Worm (Caenorhabditis elegans) whole organism, L1 larva: ENCODE results near the gene clec-233.

Experiments used
- C16A3.4 ChIP-seq: fragments of 150-350 bp; optimal IDR thresholded peaks from 2 replicates; lab custom pipeline; 2014; ENCODE audit warnings: missing biosample characterization, missing genetic modification characterization
- aly-2 ChIP-seq: fragments of 150-350 bp; optimal IDR thresholded peaks from 2 replicates; lab custom pipeline; 2014; ENCODE audit warnings: missing biosample characterization, missing genetic modification characterization
- ama-1 ChIP-seq: fragments of 150-350 bp; optimal IDR thresholded peaks from 2 replicates; lab custom pipeline; 2014
- blmp-1 ChIP-seq: fragments of 150-350 bp; optimal IDR thresholded peaks from 2 replicates; lab custom pipeline; 2014; ENCODE audit warnings: missing biosample characterization, missing genetic modification characterization
- ceh-63 ChIP-seq: fragments of 200-800 bp; sonication (Bioruptor generic); optimal IDR thresholded peaks from 2 replicates; lab custom pipeline; 2018; ENCODE audit warnings: mild to moderate bottlenecking, missing genetic modification characterization, missing compliant biosample characterization
- ces-1 ChIP-seq: fragments of 150-350 bp; optimal IDR thresholded peaks from 2 replicates; lab custom pipeline; 2014; ENCODE audit warnings: missing biosample characterization, missing genetic modification reagents, missing genetic modification characterization
- dsc-1 ChIP-seq: sonication (generic microtip); optimal IDR thresholded peaks from 2 replicates; lab custom pipeline; 2016; ENCODE audit warnings: mild to moderate bottlenecking, missing genetic modification characterization, missing compliant biosample characterization
- efl-1 ChIP-seq, 4 experiments: fragments of 150-350 bp; optimal IDR thresholded peaks in 3 of 4; peaks in 1 of 4; 1 replicate in 1 of 4; 2 replicates in 3 of 4; lab custom pipeline; 2014; ENCODE audit warnings: missing biosample characterization in 2 of 4, missing genetic modification characterization in 2 of 4, missing genetic modification reagents in 2 of 4
- elt-2 ChIP-seq: sonication (generic microtip); optimal IDR thresholded peaks from 2 replicates; lab custom pipeline; 2016; ENCODE audit warnings: missing genetic modification characterization, mild to moderate bottlenecking, inconsistent platforms, missing compliant biosample characterization, missing genetic modification reagents
- elt-3 ChIP-seq, 6 experiments: fragments of 150-350 bp in 1 of 6; sonication (generic microtip); optimal IDR thresholded peaks; 2 replicates each; lab custom pipeline; 2017 to 2018; ENCODE audit warnings: missing biosample characterization in 6 of 6, missing genetic modification characterization in 6 of 6, inconsistent platforms in 1 of 6
- fkh-10 ChIP-seq: sonication (generic microtip); optimal IDR thresholded peaks from 2 replicates; lab custom pipeline; 2017; ENCODE audit warnings: missing biosample characterization, missing genetic modification reagents, missing genetic modification characterization
- hpl-2 ChIP-seq: fragments of 150-350 bp; optimal IDR thresholded peaks from 2 replicates; lab custom pipeline; 2014; ENCODE audit warnings: missing biosample characterization, missing genetic modification reagents, missing genetic modification characterization
- irx-1 ChIP-seq: sonication (generic microtip); optimal IDR thresholded peaks from 2 replicates; lab custom pipeline; 2016; ENCODE audit warnings: missing genetic modification characterization, missing compliant biosample characterization
- isw-1 ChIP-seq: fragments of 200-800 bp; sonication (Bioruptor generic); IDR thresholded peaks from 2 replicates; pipeline ENCODE4 v1.3.6; 2022; ENCODE audit warnings: missing genetic modification characterization, missing compliant biosample characterization
- lin-15B ChIP-seq: fragments of 150-350 bp; sonication (generic microtip); optimal IDR thresholded peaks from 3 replicates; lab custom pipeline; 2014; ENCODE audit warnings: missing biosample characterization, missing genetic modification characterization
- lin-35 ChIP-seq, 2 experiments: fragments of 150-350 bp; optimal IDR thresholded peaks; 2 replicates each; lab custom pipeline; 2014; ENCODE audit warnings: missing biosample characterization in 2 of 2, missing genetic modification characterization in 2 of 2, missing genetic modification reagents in 2 of 2
- lsy-2 ChIP-seq, 2 experiments: fragments of 150-350 bp; optimal IDR thresholded peaks; 2 replicates each; lab custom pipeline; 2014; ENCODE audit warnings: missing biosample characterization in 2 of 2, missing genetic modification characterization in 2 of 2
- mab-9 ChIP-seq: fragments of 200-800 bp; sonication (Bioruptor generic); IDR thresholded peaks from 2 replicates; pipeline ENCODE4 v1.3.6; 2022; ENCODE audit warnings: missing genetic modification reagents, missing genetic modification characterization, missing compliant biosample characterization
- mef-2 ChIP-seq: fragments of 150-350 bp; optimal IDR thresholded peaks from 2 replicates; lab custom pipeline; 2014; ENCODE audit warnings: missing biosample characterization, missing genetic modification characterization
- nhr-11 ChIP-seq: fragments of 150-350 bp; optimal IDR thresholded peaks from 2 replicates; lab custom pipeline; 2014; ENCODE audit warnings: missing biosample characterization, missing genetic modification characterization
- nhr-19 ChIP-seq: fragments of 200-800 bp; sonication (Bioruptor generic); conservative IDR thresholded peaks from 2 replicates; pipeline ENCODE4 v1.3.6; 2022; ENCODE audit warnings: missing genetic modification characterization, missing compliant biosample characterization
- nhr-77 ChIP-seq: fragments of 150-350 bp; optimal IDR thresholded peaks from 2 replicates; lab custom pipeline; 2014; ENCODE audit warnings: missing biosample characterization, missing genetic modification characterization
- nhr-90 ChIP-seq: sonication (generic microtip); optimal IDR thresholded peaks from 2 replicates; lab custom pipeline; 2016; ENCODE audit warnings: mild to moderate bottlenecking, missing genetic modification characterization, missing compliant biosample characterization; ENCODE audit not compliant: poor library complexity
- pax-3 ChIP-seq: fragments of 200-800 bp; sonication (Bioruptor generic); optimal IDR thresholded peaks from 2 replicates; lab custom pipeline; 2018; ENCODE audit warnings: mild to moderate bottlenecking, missing genetic modification characterization, moderate library complexity, missing compliant biosample characterization
- snpc-4 ChIP-seq: fragments of 150-350 bp; optimal IDR thresholded peaks from 2 replicates; lab custom pipeline; 2014; ENCODE audit warnings: missing biosample characterization, missing genetic modification characterization
- sptf-1 ChIP-seq: fragments of 150-350 bp; optimal IDR thresholded peaks from 2 replicates; lab custom pipeline; 2014; ENCODE audit warnings: missing biosample characterization, missing genetic modification characterization
- unc-86 ChIP-seq: sonication (generic microtip); optimal IDR thresholded peaks from 2 replicates; lab custom pipeline; 2016; ENCODE audit warnings: missing genetic modification characterization, missing compliant biosample characterization
- ztf-11 ChIP-seq, 2 experiments: sonication (generic microtip); optimal IDR thresholded peaks; 2 replicates each; lab custom pipeline; 2016 to 2017; ENCODE audit warnings: missing genetic modification characterization in 2 of 2, missing biosample characterization in 1 of 2, missing compliant biosample characterization in 1 of 2
- ztf-4 ChIP-seq: fragments of 150-350 bp; optimal IDR thresholded peaks from 2 replicates; lab custom pipeline; 2014; ENCODE audit warnings: missing biosample characterization, missing genetic modification characterization

clec-233 gene

DNA sequence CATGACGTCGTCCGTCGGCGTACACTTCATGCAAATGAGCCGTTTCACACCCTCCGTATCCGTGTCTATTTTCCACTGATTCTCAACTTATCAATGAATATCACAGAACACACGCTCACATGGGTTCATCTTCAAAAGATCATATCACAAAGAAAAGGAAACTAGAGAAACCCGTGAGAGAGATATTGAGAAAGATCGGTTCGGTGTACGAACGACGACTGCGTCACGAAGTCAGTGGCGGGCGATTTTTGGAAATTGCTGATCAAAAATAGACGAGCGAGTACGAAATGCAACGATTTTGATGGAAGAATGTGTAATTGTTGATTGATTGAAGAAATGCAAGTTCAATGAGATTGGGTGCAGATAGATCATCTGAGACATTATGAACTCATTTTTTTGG, 20.4 kb upstream of the clec-233 start (continued):
- TF ChIP-seq ceh-63, result no peak
- TF ChIP-seq sptf-1 (tag; lab: Kevin White, UChicago), result no peak
- TF ChIP-seq mab-9 (GFP tag; lab: Robert Waterston, UW), result no peak
- no peak for TF ChIP-seq snpc-4 (tag; lab: Kevin White, UChicago)
- no peak for TF ChIP-seq dsc-1 (tag; lab: Kevin White, UChicago)
- TF ChIP-seq ztf-11 (tag; optimal IDR thresholded peaks at IDR 0.05; lab: Kevin White, UChicago), result no peak
- peak; percentile 85 for TF ChIP-seq blmp-1 (tag; lab: Kevin White, UChicago)

DNA sequence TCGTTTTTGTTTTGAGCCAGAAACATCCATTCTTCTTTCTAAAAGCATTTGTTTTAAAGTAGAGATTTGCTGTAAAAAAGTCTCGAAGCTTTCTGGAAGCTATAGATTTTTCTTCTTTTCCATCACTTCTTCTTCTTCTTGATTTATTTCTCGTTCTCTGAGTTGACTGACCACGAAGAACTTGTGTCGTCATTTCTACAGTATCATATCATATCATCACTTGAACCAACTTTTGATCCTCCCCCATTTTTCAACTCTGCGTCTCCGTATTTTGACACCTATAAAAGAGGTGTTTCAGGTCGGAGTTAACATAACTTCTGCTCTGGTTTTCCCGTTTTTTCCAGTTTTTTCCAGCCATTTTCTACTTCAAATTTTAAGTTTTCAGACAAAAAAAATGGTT, 19.2 kb upstream of the clec-233 start, which contains the start of gene F11A5.9:
F11A5.9 (plus strand) TSS at position 386 of the 400 bp plus-strand sequence.
- TF ChIP-seq lin-35 (GFP tag; optimal IDR thresholded peaks at IDR 0.05; lab: Kevin White, UChicago) (peak in 1 of 2 experiments; percentile 9), nhr-19 (peak; percentile 19; the same call in 1 of the 2 replicates), lsy-2 (tag; optimal IDR thresholded peaks at IDR 0.05; lab: Kevin White, UChicago) (peak in 1 of 2 experiments; percentile 35), blmp-1 (tag; lab: Kevin White, UChicago) (peak; percentile 38), elt-3 (tag; optimal IDR thresholded peaks at IDR 0.05; lab: Kevin White, UChicago) (peak in 2 of 6 experiments; percentile 5 to 69), aly-2 (tag; lab: Kevin White, UChicago) (no peak), lin-15B (tag; lab: Kevin White, UChicago) (no peak)

DNA sequence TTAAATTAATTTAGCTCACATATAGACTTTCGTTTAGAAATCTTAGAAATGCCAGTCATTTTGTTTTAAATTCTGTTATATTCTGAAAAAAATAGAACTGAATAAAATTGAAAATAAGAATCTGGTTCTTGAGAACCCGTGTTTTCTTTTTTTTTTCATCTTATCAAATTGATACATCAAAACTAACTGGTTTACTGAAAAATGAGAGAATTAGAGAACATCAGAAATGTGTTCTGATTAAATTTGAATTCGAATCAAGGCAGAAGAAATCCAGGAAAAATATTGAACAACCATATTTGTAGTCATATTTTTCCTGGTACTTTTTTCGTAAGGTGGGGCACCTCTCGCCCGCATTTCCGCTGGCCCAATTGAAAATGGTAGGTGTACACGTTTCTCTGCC, 15.2 kb upstream of the clec-233 start, which contains the start of gene F11A5.15:
F11A5.15 (minus strand) TSS at position 101 of the 400 bp plus-strand sequence.
- TF ChIP-seq elt-3 (tag; optimal IDR thresholded peaks at IDR 0.05; lab: Kevin White, UChicago) (peak in 1 of 6 experiments; percentile 26), efl-1 (optimal IDR thresholded peaks at IDR 0.05; lab: Kevin White, UChicago) (no peak), efl-1 (GFP tag; optimal IDR thresholded peaks at IDR 0.05 in 1 of 2; lab: Kevin White, UChicago) (peak in 1 of 2 experiments; percentile 31), pax-3 (no peak), nhr-77 (no peak), ces-1 (no peak), isw-1 (GFP tag; lab: Robert Waterston, UW) (no peak)

DNA sequence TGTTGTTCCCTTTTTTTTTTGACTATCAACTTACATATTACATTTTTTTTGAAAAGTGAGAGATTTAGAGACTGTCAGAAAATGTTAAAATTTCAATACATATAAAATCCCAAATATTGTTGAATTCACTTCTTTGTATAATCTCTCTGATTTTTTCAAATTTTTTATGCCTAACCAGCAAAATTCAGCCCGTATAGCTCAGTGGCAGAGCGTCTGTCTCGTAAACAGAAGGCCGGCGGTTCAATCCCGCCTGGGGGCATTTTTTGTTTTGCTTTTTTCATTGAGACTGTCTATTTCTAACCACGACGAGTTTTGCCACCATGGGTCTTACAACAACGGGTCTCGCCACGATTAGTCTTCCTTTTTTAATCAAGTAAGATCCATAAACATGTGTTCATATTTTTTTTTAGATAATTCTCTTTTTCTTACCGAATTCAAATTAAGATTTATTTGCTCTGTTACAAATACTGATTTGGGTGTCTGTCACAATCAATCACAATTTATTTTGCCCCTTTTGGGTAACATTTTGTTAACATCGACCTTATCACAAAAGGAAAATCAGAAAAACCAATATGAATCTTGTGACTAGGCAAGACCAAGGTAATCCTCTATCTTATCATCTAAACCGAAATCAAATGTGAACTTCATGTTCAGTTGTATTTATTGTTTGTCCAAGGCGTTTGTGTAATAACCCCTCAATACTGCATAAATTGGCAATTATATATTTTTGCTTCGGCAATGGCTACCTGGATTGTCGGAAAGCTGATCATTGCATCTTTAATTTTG, 14.6 kb upstream of the clec-233 start, which contains the start of gene glc-1:
glc-1 (plus strand) TSS at position 663 of the 786 bp plus-strand sequence.
- TF ChIP-seq ama-1 (lab: Kevin White, UChicago), result no peak
- TF ChIP-seq nhr-90 (tag; lab: Kevin White, UChicago), result no peak
- TF ChIP-seq ztf-11 (tag; optimal IDR thresholded peaks at IDR 0.05; lab: Kevin White, UChicago), result no peak
- peak; percentile 30 for TF ChIP-seq blmp-1 (tag; lab: Kevin White, UChicago)
- no peak for TF ChIP-seq irx-1 (tag; lab: Kevin White, UChicago)
- peak; percentile 15 for TF ChIP-seq elt-2 (tag; lab: Kevin White, UChicago)
- no peak for TF ChIP-seq unc-86
- TF ChIP-seq sptf-1 (tag; lab: Kevin White, UChicago), result no peak
- no peak for TF ChIP-seq nhr-77
- TF ChIP-seq mef-2 (tag; lab: Kevin White, UChicago), result no peak
- TF ChIP-seq hpl-2 (GFP tag; lab: Kevin White, UChicago), result no peak
- TF ChIP-seq ztf-4, result no peak
- TF ChIP-seq mab-9 (GFP tag; lab: Robert Waterston, UW), result no peak
- no peak for TF ChIP-seq nhr-11 (tag; lab: Kevin White, UChicago)
- peak in 1 of 6 experiments; percentile 87 for TF ChIP-seq elt-3 (tag; optimal IDR thresholded peaks at IDR 0.05; lab: Kevin White, UChicago)
- peak in 1 of 2 experiments; percentile 9 for TF ChIP-seq lin-35 (GFP tag; optimal IDR thresholded peaks at IDR 0.05; lab: Kevin White, UChicago)

DNA sequence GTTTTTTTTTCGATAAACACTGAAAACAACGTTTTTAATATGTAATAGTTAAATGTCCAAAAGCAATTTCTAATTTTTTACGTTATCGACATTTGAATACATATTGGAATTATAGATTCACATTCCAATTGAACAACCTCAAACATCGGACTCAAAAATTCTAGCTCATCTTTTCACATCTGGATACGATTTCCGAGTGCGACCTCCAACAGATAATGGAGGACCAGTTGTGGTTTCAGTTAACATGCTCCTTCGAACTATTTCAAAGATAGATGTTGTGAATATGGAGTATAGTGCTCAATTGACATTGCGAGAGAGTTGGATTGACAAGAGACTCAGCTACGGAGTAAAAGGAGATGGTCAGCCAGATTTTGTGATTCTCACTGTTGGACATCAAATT, 13.7 kb upstream of the clec-233 start:
- TF ChIP-seq fkh-10 (GFP tag; lab: Kevin White, UChicago), result no peak

DNA sequence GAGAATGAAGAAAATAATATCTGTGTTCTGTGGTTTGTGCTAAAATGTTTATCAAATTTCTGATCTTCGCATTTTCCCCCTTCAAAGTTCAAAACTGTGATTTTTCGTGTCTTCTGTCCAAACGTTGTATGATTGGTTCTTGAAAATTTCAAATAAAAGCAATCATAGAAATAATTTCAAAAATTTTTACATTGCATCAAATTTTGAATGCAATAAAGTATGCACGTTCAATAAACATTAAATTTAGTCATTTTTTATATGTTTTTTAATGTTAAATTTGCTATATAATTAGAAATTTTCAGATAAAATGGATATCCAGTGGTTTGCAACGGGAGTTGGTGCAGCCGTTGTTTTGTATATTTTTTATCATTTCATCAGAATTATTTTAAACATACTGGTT, 9.7 kb upstream of the clec-233 start, which contains the start of gene stdh-2:
stdh-2 (plus strand) TSS at position 301 of the 400 bp plus-strand sequence.
- TF ChIP-seq nhr-19, result no peak
- no peak for TF ChIP-seq elt-3 (tag; optimal IDR thresholded peaks at IDR 0.05; lab: Kevin White, UChicago)
- no peak for TF ChIP-seq C16A3.4 (tag; lab: Kevin White, UChicago)
- TF ChIP-seq elt-2 (tag; lab: Kevin White, UChicago), result no peak
- no peak for TF ChIP-seq irx-1 (tag; lab: Kevin White, UChicago)
